Fruit fly (Drosophila melanogaster): ENCODE data around the gene CG4325.

Gene CG4325

DNA sequence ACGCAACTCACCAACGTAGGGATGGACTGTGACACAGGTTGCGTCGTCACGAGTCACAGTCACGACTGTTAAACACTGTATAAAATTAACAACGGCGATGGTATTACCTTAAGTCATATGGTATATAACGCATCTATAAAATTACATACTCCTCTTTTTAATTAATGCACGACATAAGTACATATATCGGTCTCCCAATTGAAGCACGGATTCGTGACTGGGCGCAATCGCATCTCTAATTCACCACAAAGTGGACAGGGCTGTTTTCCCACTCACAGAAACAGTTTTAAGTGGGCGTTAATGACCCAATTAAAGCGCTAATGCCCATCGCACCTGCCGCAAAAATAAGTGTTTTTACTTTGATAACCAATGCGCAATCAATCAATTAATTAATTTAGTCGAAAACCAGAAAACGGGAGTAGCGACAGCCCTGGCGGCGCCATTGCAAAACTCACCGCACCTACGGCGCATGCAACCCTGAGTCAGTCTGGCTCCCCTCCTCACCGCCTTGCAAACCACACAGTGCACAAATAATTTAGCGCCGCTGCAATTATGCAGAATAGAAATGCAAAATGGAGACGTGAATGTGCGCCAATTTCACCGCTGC lies 2.2 kb downstream of the CG4325 start, which contains the start of gene CG4313 (continued):
- TF ChIP-seq CG17568 (GFP tag; optimal IDR thresholded peaks at IDR 0.05): peak; percentile 53
- peak; percentile 31 for TF ChIP-seq emc (GFP tag; optimal IDR thresholded peaks at IDR 0.05)
- peak; percentile 50; the same call in 1 of the 2 replicates for TF ChIP-seq NFAT (GFP tag; IDR thresholded peaks at IDR 0.05)
- TF ChIP-seq Max (GFP tag; optimal IDR thresholded peaks at IDR 0.05): peak; percentile 56
- TF ChIP-seq unpg (GFP tag; optimal IDR thresholded peaks at IDR 0.05): peak; percentile 57
- TF ChIP-seq CG14441 (GFP tag; IDR thresholded peaks at IDR 0.05): peak; percentile 48; the same call in 1 of the 2 replicates
- TF ChIP-seq Oli (tag; optimal IDR thresholded peaks at IDR 0.05): peak; percentile 34
- no peak for TF ChIP-seq Eip74EF (GFP tag; optimal IDR thresholded peaks at IDR 0.05)
- peak; percentile 52 for TF ChIP-seq BtbVII (GFP tag; optimal IDR thresholded peaks at IDR 0.05)
- peak; percentile 68 for TF ChIP-seq CG34376 (GFP tag; optimal IDR thresholded peaks at IDR 0.05)
- peak; percentile 60 for TF ChIP-seq gro (GFP tag; optimal IDR thresholded peaks at IDR 0.05)
- no peak for TF ChIP-seq abd-A (tag; optimal IDR thresholded peaks at IDR 0.05)
- peak; percentile 75 for TF ChIP-seq Sin3A (optimal IDR thresholded peaks at IDR 0.05)
- TF ChIP-seq bcd (GFP tag; optimal IDR thresholded peaks at IDR 0.05): peak; percentile 68
- no peak for TF ChIP-seq CG4360 (GFP tag; IDR thresholded peaks at IDR 0.05)
- peak; percentile 77 for TF ChIP-seq CHES-1-like (GFP tag; optimal IDR thresholded peaks at IDR 0.05)
- peak; percentile 92 for TF ChIP-seq knrl (GFP tag; IDR thresholded peaks at IDR 0.05; ENCODE audit: partially characterized antibody)
- TF ChIP-seq da (GFP tag; optimal IDR thresholded peaks at IDR 0.05): peak; percentile 20
- peak; percentile 60 to 62 for TF ChIP-seq chif (GFP tag; optimal IDR thresholded peaks at IDR 0.05)
- no peak for TF ChIP-seq sc (optimal IDR thresholded peaks at IDR 0.05)
- no peak for TF ChIP-seq sc (GFP tag; optimal IDR thresholded peaks at IDR 0.05)
- TF ChIP-seq CG2116 (GFP tag; optimal IDR thresholded peaks at IDR 0.05): peak; percentile 96
- no peak for TF ChIP-seq Trl (optimal IDR thresholded peaks at IDR 0.05)
- TF ChIP-seq Trl (GFP tag; optimal IDR thresholded peaks at IDR 0.05): peak; percentile 79
- peak; percentile 70 for TF ChIP-seq CG9727 (GFP tag; optimal IDR thresholded peaks at IDR 0.05)
- no peak for TF ChIP-seq Hand (GFP tag; optimal IDR thresholded peaks at IDR 0.05)
- peak; percentile 63 for TF ChIP-seq Fer1 (GFP tag; optimal IDR thresholded peaks at IDR 0.05)
- peak; percentile 70 for TF ChIP-seq CG14710 (tag; optimal IDR thresholded peaks at IDR 0.05)
- peak; percentile 53 for TF ChIP-seq Camta (GFP tag; optimal IDR thresholded peaks at IDR 0.05)
- peak; percentile 52 for TF ChIP-seq ab (GFP tag; optimal IDR thresholded peaks at IDR 0.05)
- TF ChIP-seq Xrp1 (GFP tag; IDR thresholded peaks at IDR 0.05): peak; percentile 67; the same call in 1 of the 2 replicates
- no peak for TF ChIP-seq CG31365 (tag; optimal IDR thresholded peaks at IDR 0.05)
- 0 out of 3 replicates have a peak, but pooled peaks have one; percentile 44 for TF ChIP-seq CG2889 (GFP tag; IDR thresholded peaks at IDR 0.05)
- TF ChIP-seq CoRest (tag; optimal IDR thresholded peaks at IDR 0.05): peak; percentile 76
- peak; percentile 21 for TF ChIP-seq kni (GFP tag; optimal IDR thresholded peaks at IDR 0.05)
- TF ChIP-seq CG10462 (GFP tag; optimal IDR thresholded peaks at IDR 0.05): no peak
- peak; percentile 30; the same call in 1 of the 2 replicates for TF ChIP-seq seq (GFP tag; IDR thresholded peaks at IDR 0.05)
- TF ChIP-seq CG33557 (GFP tag; optimal IDR thresholded peaks at IDR 0.05): peak; percentile 51
- peak; percentile 88 for TF ChIP-seq CG12769 (tag; optimal IDR thresholded peaks at IDR 0.05)
- no peak for TF ChIP-seq peb (GFP tag; IDR thresholded peaks at IDR 0.05)
- peak; percentile 83 for TF ChIP-seq amos (GFP tag; IDR thresholded peaks at IDR 0.05; ENCODE audit: partially characterized antibody)
- TF ChIP-seq hb (GFP tag; IDR thresholded peaks at IDR 0.05; ENCODE audit: partially characterized antibody): peak; percentile 85
- peak; percentile 55 for TF ChIP-seq lbe (GFP tag; optimal IDR thresholded peaks at IDR 0.05)
- TF ChIP-seq CG8359 (GFP tag; optimal IDR thresholded peaks at IDR 0.05; ENCODE audit: borderline replicate concordance): no peak
- TF ChIP-seq disco-r (GFP tag; optimal IDR thresholded peaks at IDR 0.05): peak; percentile 61
- TF ChIP-seq ind (GFP tag; optimal IDR thresholded peaks at IDR 0.05): peak; percentile 76
- TF ChIP-seq zfh2 (GFP tag; optimal IDR thresholded peaks at IDR 0.05): peak; percentile 76
- peak; percentile 60 for TF ChIP-seq slp2 (GFP tag; optimal IDR thresholded peaks at IDR 0.05)
- TF ChIP-seq Aef1 (GFP tag; IDR thresholded peaks at IDR 0.05): peak; percentile 61
- peak; percentile 41 for TF ChIP-seq CG12219 (GFP tag; optimal IDR thresholded peaks at IDR 0.05)
